Fruit fly (Drosophila melanogaster): ENCODE results near the gene nmdyn-D7.

- TF ChIP-seq br (GFP tag; optimal IDR thresholded peaks at IDR 0.05) (no peak), Abd-B (GFP tag; optimal IDR thresholded peaks at IDR 0.05) (no peak), h (GFP tag; optimal IDR thresholded peaks at IDR 0.05) (no peak), usp (GFP tag; optimal IDR thresholded peaks at IDR 0.05) (no peak), pan (optimal IDR thresholded peaks at IDR 0.05) (no peak), N (GFP tag; optimal IDR thresholded peaks at IDR 0.05) (no peak), jim (GFP tag; optimal IDR thresholded peaks at IDR 0.05) (no peak), woc (GFP tag; optimal IDR thresholded peaks at IDR 0.05) (no peak), Hr78 (GFP tag; optimal IDR thresholded peaks at IDR 0.05) (no peak), OdsH (GFP tag; optimal IDR thresholded peaks at IDR 0.05) (no peak), GATAd (GFP tag; optimal IDR thresholded peaks at IDR 0.05) (no peak), Myc (optimal IDR thresholded peaks at IDR 0.05) (no peak), foxo (GFP tag; optimal IDR thresholded peaks at IDR 0.05) (no peak), psq (GFP tag; optimal IDR thresholded peaks at IDR 0.05) (peak; percentile 88)
Observed at dm6 chr3R:9630053-9630632, 49.6 kb upstream of the nmdyn-D7 start.
